Fruit fly (Drosophila melanogaster) whole organism, wandering third instar larva: ENCODE data around the gene nmo.

Source experiments
- Dfd ChIP-seq: fragments of >200 bp; optimal IDR thresholded peaks from 2 replicates; lab custom pipeline; 2017; ENCODE audit warnings: missing biosample characterization, missing genetic modification characterization
- GATAd ChIP-seq: sonication (Bioruptor generic); optimal IDR thresholded peaks from 2 replicates; lab custom pipeline; 2016; ENCODE audit warnings: missing biosample characterization, missing genetic modification characterization
- Hr78 ChIP-seq: fragments of >200 bp; optimal IDR thresholded peaks from 2 replicates; lab custom pipeline; 2017; ENCODE audit warnings: missing biosample characterization, missing genetic modification characterization
- Jra ChIP-seq: sonication (Bioruptor generic); optimal IDR thresholded peaks from 2 replicates; lab custom pipeline; 2016; ENCODE audit warnings: missing biosample characterization, missing genetic modification characterization
- Sp1 ChIP-seq: fragments of 200-800 bp; sonication (Bioruptor generic); optimal IDR thresholded peaks from 3 replicates; lab custom pipeline; 2019; ENCODE audit warnings: missing biosample characterization, mild to moderate bottlenecking, missing genetic modification characterization, moderate library complexity
- br ChIP-seq: fragments of 200-800 bp; sonication (Bioruptor generic); optimal IDR thresholded peaks from 2 replicates; lab custom pipeline; 2016; ENCODE audit warnings: missing biosample characterization, missing genetic modification characterization
- h ChIP-seq: fragments of 200-800 bp; sonication (Bioruptor generic); optimal IDR thresholded peaks from 3 replicates; lab custom pipeline; 2016; ENCODE audit warnings: missing biosample characterization, mild to moderate bottlenecking, missing genetic modification characterization
- lola ChIP-seq: fragments of >200 bp; optimal IDR thresholded peaks from 2 replicates; lab custom pipeline; 2017; ENCODE audit warnings: missing biosample characterization, missing genetic modification characterization
- pan ChIP-seq: fragments of >200 bp; optimal IDR thresholded peaks from 2 replicates; lab custom pipeline; 2017
- sv ChIP-seq: fragments of 200-800 bp; sonication (Bioruptor generic); optimal IDR thresholded peaks from 3 replicates; lab custom pipeline; 2016; ENCODE audit warnings: missing biosample characterization, missing genetic modification characterization
- tai ChIP-seq: sonication (Bioruptor generic); optimal IDR thresholded peaks from 2 replicates; lab custom pipeline; 2016; ENCODE audit warnings: missing biosample characterization, missing genetic modification characterization
- usp ChIP-seq: fragments of >200 bp; optimal IDR thresholded peaks from 2 replicates; lab custom pipeline; 2017; ENCODE audit warnings: missing biosample characterization, missing genetic modification characterization

- TF ChIP-seq Dfd (GFP tag; lab: Kevin White, UChicago) (no peak), tai (GFP tag; lab: Kevin White, UChicago) (no peak), h (no peak), Jra (GFP tag; lab: Kevin White, UChicago) (no peak), usp (no peak), Hr78 (GFP tag; lab: Kevin White, UChicago) (no peak), br (no peak), Sp1 (GFP tag; lab: Kevin White, UChicago) (no peak), pan (lab: Kevin White, UChicago) (no peak), GATAd (GFP tag; lab: Kevin White, UChicago) (no peak), sv (no peak), lola (no peak)
These were observed 35.8 kb upstream of the nmo start for dm6 chr3L:7943046-7943445.
